Worm (Caenorhabditis elegans): Measurements from ENCODE around the gene F27E5.9.

F27E5.9 gene

DNA sequence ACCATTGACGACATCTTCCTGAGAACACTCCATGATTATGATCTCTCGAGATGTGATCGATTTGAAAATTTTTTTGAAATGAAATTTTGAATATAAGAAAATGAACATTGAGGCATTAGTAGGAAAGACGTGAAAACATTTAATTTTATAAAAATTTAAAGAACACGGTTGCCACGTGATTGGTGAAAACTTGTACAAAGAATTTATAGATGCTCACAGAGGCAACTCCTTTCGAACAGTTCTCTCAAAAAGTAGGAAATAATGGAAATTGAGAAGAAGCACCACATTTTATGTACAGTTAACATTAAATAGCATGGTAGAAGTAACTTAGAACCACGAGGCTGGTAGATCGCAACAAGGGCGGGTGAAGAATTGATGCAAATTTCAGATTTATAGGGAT lies 27.9 kb upstream of the F27E5.9 start, which contains the start of gene ZK945.6:
Gene ZK945.6 (minus strand): TSS at position 101 of the 400 bp plus-strand sequence.
- TF ChIP-seq hmg-1.1 (GFP tag; IDR thresholded peaks at IDR 0.05) (no peak), ZK546.5 (tag; optimal IDR thresholded peaks at IDR 0.05) (no peak), nhr-28 (tag; optimal IDR thresholded peaks at IDR 0.05) (no peak), dmd-9 (GFP tag; IDR thresholded peaks at IDR 0.05) (no peak), R02D3.7 (tag; optimal IDR thresholded peaks at IDR 0.05) (no peak), ztf-7 (tag; optimal IDR thresholded peaks at IDR 0.05) (no peak)

DNA sequence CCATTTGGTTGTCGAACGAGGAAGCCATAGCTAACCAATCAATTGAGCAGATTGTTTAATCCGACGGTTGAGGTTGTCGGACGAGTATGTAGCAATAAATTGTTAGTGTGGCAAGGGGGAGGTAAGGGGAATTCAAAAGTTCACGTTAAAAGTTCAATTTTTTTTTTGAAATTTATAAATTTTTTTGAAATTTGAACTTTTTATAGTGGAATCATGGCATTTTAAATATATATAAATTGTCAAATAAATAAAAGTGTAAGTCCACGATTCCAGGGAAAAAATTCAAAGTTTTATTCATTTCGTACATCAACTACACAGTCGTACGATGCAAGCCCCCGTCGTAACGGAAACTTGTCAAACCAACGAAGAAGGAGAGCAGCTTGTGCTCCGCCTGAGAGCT lies 26.4 kb upstream of the F27E5.9 start, which contains the start of the genes ZK945.7 and ZK945.8:
Gene ZK945.7 (minus strand): TSS at position 101 of the 400 bp plus-strand sequence.
Gene ZK945.8 (plus strand): TSS at position 275 of the 400 bp plus-strand sequence.
- TF ChIP-seq ceh-44 (GFP tag; IDR thresholded peaks at IDR 0.05) (no peak), mxl-2 (GFP tag; conservative IDR thresholded peaks at IDR 0.05) (no peak), lir-3 (tag; optimal IDR thresholded peaks at IDR 0.05) (no peak), T26A8.4 (GFP tag; IDR thresholded peaks at IDR 0.05) (no peak)

DNA sequence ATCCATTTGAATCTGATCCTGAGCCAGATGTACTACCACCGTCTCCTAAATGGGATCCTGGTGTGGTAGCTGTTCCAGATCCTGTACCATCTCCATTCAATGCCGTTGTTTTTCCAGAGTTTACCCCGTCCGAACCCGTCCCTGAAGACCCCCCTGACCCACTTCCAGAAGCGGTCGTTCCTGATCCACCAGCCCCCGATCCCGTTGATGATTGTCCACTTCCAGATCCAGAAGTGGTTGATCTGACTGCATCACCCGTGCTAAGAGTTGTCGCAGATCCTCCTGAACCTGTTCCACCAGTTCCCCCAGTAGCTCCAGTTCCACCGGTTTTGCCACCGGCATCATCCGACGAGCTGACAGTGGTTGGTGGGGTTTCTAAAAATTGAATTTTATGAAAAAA lies 18.1 kb upstream of the F27E5.9 start:
- TF ChIP-seq aha-1 (tag) (peak; percentile 54), arid-1 (GFP tag; conservative IDR thresholded peaks at IDR 0.05) (no peak), set-16 (GFP tag; IDR thresholded peaks at IDR 0.05) (peak; percentile 66)

DNA sequence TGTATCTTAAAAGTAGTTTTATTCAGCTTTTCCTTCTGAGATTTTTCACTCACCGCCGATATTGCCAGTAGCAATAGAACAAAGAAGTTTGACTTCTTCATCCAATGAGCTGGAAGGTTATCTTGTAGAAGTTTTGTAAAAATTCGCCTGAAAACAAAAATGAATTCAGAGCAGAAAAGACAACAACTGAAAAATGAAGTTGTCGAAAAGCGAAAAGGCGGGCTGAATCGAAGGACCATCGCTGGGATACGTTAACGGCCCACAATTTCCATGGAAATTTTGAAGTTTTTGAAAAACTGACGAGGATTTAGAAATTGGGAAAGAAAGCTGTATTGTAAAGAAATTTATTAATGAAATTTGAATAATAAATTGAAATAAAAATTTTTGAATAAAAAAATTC lies 13.0 kb upstream of the F27E5.9 start, which contains the start of gene lov-1:
Gene lov-1 (minus strand): TSS at position 101 of the 400 bp plus-strand sequence.
- TF ChIP-seq ztf-11 (tag; optimal IDR thresholded peaks at IDR 0.05) (no peak), aha-1 (tag) (no peak), ZK337.2 (GFP tag; IDR thresholded peaks at IDR 0.05) (no peak), gei-8 (GFP tag; optimal IDR thresholded peaks at IDR 0.05) (no peak)

DNA sequence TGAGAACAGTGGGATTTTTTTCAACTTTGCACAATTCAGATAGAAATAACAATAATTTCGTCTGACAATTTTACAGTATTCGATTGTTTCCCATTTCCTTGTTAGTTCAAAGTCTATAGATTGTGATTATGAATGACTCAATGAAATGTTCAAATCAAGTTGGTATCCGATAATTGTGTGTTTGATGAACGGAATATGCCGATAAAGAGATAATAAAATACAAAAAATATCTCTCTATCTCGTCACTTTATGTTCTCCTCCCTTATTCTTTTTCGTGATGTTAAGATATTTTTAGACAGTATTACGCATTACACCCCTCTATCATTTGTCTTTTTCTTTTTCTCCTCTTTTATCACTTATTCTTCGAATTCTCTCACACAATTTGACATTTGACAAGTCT lies 12.3 kb upstream of the F27E5.9 start, which contains the start of gene F27E5.7:
Gene F27E5.7 (plus strand): TSS at position 301 of the 400 bp plus-strand sequence.
- TF ChIP-seq fkh-10 (GFP tag; optimal IDR thresholded peaks at IDR 0.05) (no peak), pqm-1 (tag; optimal IDR thresholded peaks at IDR 0.05) (no peak), lim-7 (GFP tag; IDR thresholded peaks at IDR 0.05) (no peak)

DNA sequence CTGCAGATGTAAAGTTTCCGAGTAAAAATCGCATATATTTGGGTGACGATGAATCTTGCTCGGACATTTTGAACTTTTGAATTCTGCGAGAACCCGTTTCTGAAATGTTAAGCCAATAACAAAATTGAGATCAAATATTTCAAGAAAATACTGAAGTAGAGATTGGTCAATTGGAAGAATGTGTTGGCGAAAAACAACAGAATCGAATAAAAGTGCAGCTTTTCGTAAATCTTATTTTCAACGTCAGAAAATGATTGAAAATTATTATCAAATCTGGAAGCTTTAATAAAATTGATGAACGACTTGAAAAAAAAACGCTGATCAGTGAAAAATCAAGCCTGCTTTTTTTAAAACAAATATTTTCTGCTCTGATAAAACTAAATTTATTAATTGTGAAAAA lies 7.4 kb upstream of the F27E5.9 start, which contains the start of gene F27E5.8:
Gene F27E5.8 (minus strand): TSS at position 101 of the 400 bp plus-strand sequence.
- TF ChIP-seq fos-1 (tag; optimal IDR thresholded peaks at IDR 0.05) (no peak), nhr-25 (tag; optimal IDR thresholded peaks at IDR 0.05; ENCODE audit: borderline replicate concordance, insufficient read depth) (no peak), Y75B8A.6 (GFP tag; IDR thresholded peaks at IDR 0.05) (no peak), saeg-2 (GFP tag; IDR thresholded peaks at IDR 0.05) (no peak), tag-97 (GFP tag; IDR thresholded peaks at IDR 0.05) (no peak), daf-8 (GFP tag; IDR thresholded peaks at IDR 0.05) (no peak), nhr-10 (tag; optimal IDR thresholded peaks at IDR 0.05) (no peak), nhr-102 (tag; optimal IDR thresholded peaks at IDR 0.05) (no peak), aha-1 (tag) (no peak)

DNA sequence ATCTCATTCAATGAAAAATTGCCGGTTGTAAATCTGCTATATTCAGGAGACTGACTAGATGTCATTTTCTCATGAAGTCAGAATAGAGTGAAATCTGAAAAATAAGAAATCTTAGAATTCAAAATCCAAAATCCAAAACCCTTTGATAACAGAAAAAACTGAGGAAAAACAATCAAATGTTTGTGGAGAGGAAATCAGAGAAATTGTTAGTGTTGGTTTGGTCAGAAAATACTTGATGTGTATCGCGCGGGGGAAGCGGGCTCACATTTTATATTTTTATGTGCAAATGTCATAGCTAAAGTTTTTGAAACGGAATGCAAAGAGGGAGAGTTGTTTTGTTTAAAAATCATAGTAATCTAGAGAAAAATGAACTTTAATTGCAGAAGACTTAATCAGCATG lies 3.0 kb upstream of the F27E5.9 start, which contains the start of gene F27E5.5:
Gene F27E5.5 (minus strand): TSS at position 101 of the 400 bp plus-strand sequence.
- TF ChIP-seq madf-5 (GFP tag; IDR thresholded peaks at IDR 0.05): no peak
- TF ChIP-seq saeg-2 (GFP tag; IDR thresholded peaks at IDR 0.05): no peak
- no peak for TF ChIP-seq sdz-12 (GFP tag; optimal IDR thresholded peaks at IDR 0.05)
- no peak for TF ChIP-seq lin-15B (tag; optimal IDR thresholded peaks at IDR 0.05)
- no peak for TF ChIP-seq tra-1 (GFP tag; IDR thresholded peaks at IDR 0.05)
- TF ChIP-seq egl-27 (tag; optimal IDR thresholded peaks at IDR 0.05): no peak
- TF ChIP-seq set-16 (GFP tag; IDR thresholded peaks at IDR 0.05): no peak
- TF ChIP-seq ZK337.2 (GFP tag; IDR thresholded peaks at IDR 0.05): no peak
- TF ChIP-seq mxl-2 (GFP tag; conservative IDR thresholded peaks at IDR 0.05): no peak
- TF ChIP-seq fkh-10 (GFP tag; optimal IDR thresholded peaks at IDR 0.05): no peak
- no peak for TF ChIP-seq ztf-11 (tag; optimal IDR thresholded peaks at IDR 0.05)
